Worm (Caenorhabditis elegans): ENCODE data around the gene srz-72.

- TF ChIP-seq rpc-1 (optimal IDR thresholded peaks at IDR 0.05) (no peak), rpc-1 (tag; optimal IDR thresholded peaks at IDR 0.05) (no peak), die-1 (tag; optimal IDR thresholded peaks at IDR 0.05) (no peak), tbp1 (GFP tag; optimal IDR thresholded peaks at IDR 0.05) (no peak), let-607 (tag; optimal IDR thresholded peaks at IDR 0.05) (no peak), chd-7 (tag; optimal IDR thresholded peaks at IDR 0.05) (no peak), aptf-3 (GFP tag; IDR thresholded peaks at IDR 0.05) (no peak), ets-4 (GFP tag; optimal IDR thresholded peaks at IDR 0.05) (no peak), ceh-27 (GFP tag; optimal IDR thresholded peaks at IDR 0.05) (no peak), madf-10 (tag; optimal IDR thresholded peaks at IDR 0.05) (no peak), tbx-9 (tag; optimal IDR thresholded peaks at IDR 0.05; ENCODE audit: borderline replicate concordance) (no peak), F22D6.2 (tag; optimal IDR thresholded peaks at IDR 0.05) (no peak), ceh-79 (tag; optimal IDR thresholded peaks at IDR 0.05) (no peak)
Observed at ce11 chrIV:16310103-16310502, 11.2 kb downstream of the srz-72 start.

All from whole organism, young adult.